Fruit fly (Drosophila melanogaster) whole organism: Measurements from ENCODE around the gene ND-42.

Source experiments
- psq ChIP-seq: fragments of >200 bp; optimal IDR thresholded peaks from 2 replicates; lab custom pipeline; 2017
- usp ChIP-seq: fragments of >200 bp; optimal IDR thresholded peaks from 2 replicates; lab custom pipeline; 2017; ENCODE audit warnings: missing biosample characterization, missing genetic modification characterization, mixed read lengths

DNA sequence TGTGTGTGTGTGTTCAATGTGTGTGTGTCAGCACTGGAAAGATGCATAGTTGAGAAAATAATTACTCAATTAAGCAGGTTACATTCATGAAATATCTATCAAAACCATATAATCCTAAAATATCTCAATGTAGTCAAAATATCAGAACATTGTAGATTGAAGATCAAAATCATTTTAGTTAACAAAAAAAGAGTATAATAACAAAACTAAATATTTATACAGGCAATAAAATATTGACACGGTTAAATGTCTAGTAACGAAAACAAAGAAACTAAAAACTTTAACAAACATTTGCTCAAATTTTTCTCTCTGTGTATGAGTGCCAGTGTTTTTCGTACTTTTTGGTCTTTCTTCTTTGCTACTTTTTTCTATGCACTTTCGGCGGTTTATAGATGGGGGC is 28.6 kb upstream of the ND-42 start:
- no peak for TF ChIP-seq psq (lab: Kevin White, UChicago)
- TF ChIP-seq usp (GFP tag; lab: Kevin White, UChicago), result no peak
